Worm (Caenorhabditis elegans) whole organism, L4 larva: ENCODE data around the gene K01A6.4.

Experiments used
- Y48G9A.11 ChIP-seq: fragments of 200-800 bp; sonication (Bioruptor generic); IDR thresholded peaks from 2 replicates; pipeline ENCODE4 v1.3.6; 2022; ENCODE audit warnings: missing genetic modification reagents, missing genetic modification characterization, missing compliant biosample characterization
- ZK546.5 ChIP-seq, 2 experiments: sonication (generic microtip); optimal IDR thresholded peaks; 2 replicates each; lab custom pipeline; 2017; ENCODE audit warnings: missing biosample characterization in 2 of 2, missing genetic modification characterization in 2 of 2
- aha-1 ChIP-seq: fragments of 150-350 bp; peaks from one replicate; lab custom pipeline; 2014; ENCODE audit warnings: missing biosample characterization, missing genetic modification characterization
- arid-1 ChIP-seq: fragments of 200-800 bp; sonication (Bioruptor generic); conservative IDR thresholded peaks from 2 replicates; pipeline ENCODE4 v1.3.6; 2022; ENCODE audit warnings: missing genetic modification reagents, missing genetic modification characterization, missing compliant biosample characterization
- attf-4 ChIP-seq: sonication (generic microtip); optimal IDR thresholded peaks from 3 replicates; lab custom pipeline; 2017; ENCODE audit warnings: missing biosample characterization, missing genetic modification characterization
- ceh-32 ChIP-seq: sonication (generic microtip); optimal IDR thresholded peaks from 2 replicates; lab custom pipeline; 2016; ENCODE audit warnings: mild to moderate bottlenecking, missing genetic modification characterization, missing compliant biosample characterization; ENCODE audit not compliant: poor library complexity
- ceh-62 ChIP-seq: sonication (generic microtip); optimal IDR thresholded peaks from 2 replicates; lab custom pipeline; 2017; ENCODE audit warnings: missing biosample characterization, missing genetic modification characterization
- ces-1 ChIP-seq: fragments of 150-350 bp; sonication (generic microtip); optimal IDR thresholded peaks from 4 replicates; lab custom pipeline; 2014; ENCODE audit warnings: missing biosample characterization, missing genetic modification reagents, missing genetic modification characterization
- ctbp-1 ChIP-seq: fragments of 200-800 bp; sonication (Bioruptor generic); IDR thresholded peaks from 2 replicates; pipeline ENCODE4 v1.3.6; 2022; ENCODE audit warnings: missing genetic modification reagents, missing genetic modification characterization, missing compliant biosample characterization
- daf-12 ChIP-seq: fragments of 150-350 bp; optimal IDR thresholded peaks from 2 replicates; lab custom pipeline; 2014; ENCODE audit warnings: missing biosample characterization, missing genetic modification reagents, missing genetic modification characterization
- daf-16 ChIP-seq, 3 experiments: sonication (generic microtip); optimal IDR thresholded peaks; 2 replicates each; lab custom pipeline; 2016 to 2017; ENCODE audit warnings: missing genetic modification characterization in 3 of 3, missing genetic modification reagents in 3 of 3, mild to moderate bottlenecking in 2 of 3, missing compliant biosample characterization in 2 of 3, missing biosample characterization in 1 of 3, moderate library complexity in 1 of 3
- dmd-6 ChIP-seq: fragments of 200-800 bp; sonication (Bioruptor generic); IDR thresholded peaks from 2 replicates; pipeline ENCODE4 v1.3.6; 2022; ENCODE audit warnings: missing genetic modification reagents, missing genetic modification characterization, missing compliant biosample characterization
- dmd-9 ChIP-seq: fragments of 200-800 bp; sonication (Bioruptor generic); IDR thresholded peaks from 2 replicates; pipeline ENCODE4 v1.3.6; 2022; ENCODE audit warnings: missing genetic modification reagents, missing genetic modification characterization, missing compliant biosample characterization
- fos-1 ChIP-seq: fragments of 150-350 bp; optimal IDR thresholded peaks from 2 replicates; lab custom pipeline; 2014; ENCODE audit warnings: missing biosample characterization, missing genetic modification characterization
- gei-8 ChIP-seq: fragments of 200-800 bp; sonication (Bioruptor generic); optimal IDR thresholded peaks from 2 replicates; lab custom pipeline; 2018; ENCODE audit warnings: mild to moderate bottlenecking, missing genetic modification characterization, missing compliant biosample characterization
- hmg-1.1 ChIP-seq: fragments of 200-800 bp; sonication (Bioruptor generic); IDR thresholded peaks from 2 replicates; pipeline ENCODE4 v1.3.6; 2022; ENCODE audit warnings: missing genetic modification reagents, missing genetic modification characterization, missing compliant biosample characterization
- lim-7 ChIP-seq: fragments of 200-800 bp; sonication (Bioruptor generic); IDR thresholded peaks from 2 replicates; pipeline ENCODE4 v1.3.6; 2022; ENCODE audit warnings: missing genetic modification characterization, missing compliant biosample characterization
- lin-1 ChIP-seq: fragments of 200-800 bp; sonication (Bioruptor generic); IDR thresholded peaks from 2 replicates; pipeline ENCODE4 v1.3.6; 2022; ENCODE audit warnings: missing genetic modification reagents, missing genetic modification characterization, missing compliant biosample characterization
- lin-15B ChIP-seq: fragments of 150-350 bp; sonication (generic microtip); optimal IDR thresholded peaks from 3 replicates; lab custom pipeline; 2014; ENCODE audit warnings: missing biosample characterization, missing genetic modification characterization
- lsy-2 ChIP-seq, 2 experiments: fragments of 150-350 bp in 1 of 2; sonication (generic microtip) in 1 of 2; optimal IDR thresholded peaks; 2 replicates each; lab custom pipeline; 2014 to 2017; ENCODE audit warnings: missing biosample characterization in 2 of 2, missing genetic modification characterization in 2 of 2
- nhr-11 ChIP-seq: fragments of 150-350 bp; optimal IDR thresholded peaks from 2 replicates; lab custom pipeline; 2014; ENCODE audit warnings: missing biosample characterization, missing genetic modification characterization
- nhr-111 ChIP-seq: fragments of 200-800 bp; sonication (Bioruptor generic); optimal IDR thresholded peaks from 2 replicates; lab custom pipeline; 2018; ENCODE audit warnings: mild to moderate bottlenecking, missing genetic modification characterization, missing compliant biosample characterization
- nhr-41 ChIP-seq: fragments of 200-800 bp; sonication (Bioruptor generic); IDR thresholded peaks from 2 replicates; pipeline ENCODE4 v1.3.6; 2022; ENCODE audit warnings: missing genetic modification reagents, missing genetic modification characterization, missing compliant biosample characterization
- nhr-42 ChIP-seq: fragments of 200-800 bp; sonication (Bioruptor generic); IDR thresholded peaks from 2 replicates; pipeline ENCODE4 v1.3.6; 2022; ENCODE audit warnings: missing genetic modification characterization, missing compliant biosample characterization
- pha-4 ChIP-seq, 2 experiments: fragments of 150-350 bp in 1 of 2; fragments of 200-800 bp in 1 of 2; sonication (Bioruptor generic) in 1 of 2; IDR thresholded peaks in 1 of 2; optimal IDR thresholded peaks in 1 of 2; 2 replicates each; pipeline versions ENCODE4 v1.3.6 to Lab custom; 2014 to 2022; ENCODE audit warnings: missing genetic modification characterization in 2 of 2, missing genetic modification reagents in 2 of 2, missing biosample characterization in 1 of 2, missing compliant biosample characterization in 1 of 2
- rbr-2 ChIP-seq: sonication (generic microtip); optimal IDR thresholded peaks from 2 replicates; lab custom pipeline; 2016; ENCODE audit warnings: missing genotype, missing genetic modification characterization, missing compliant biosample characterization
- saeg-2 ChIP-seq: fragments of 200-800 bp; sonication (Bioruptor generic); IDR thresholded peaks from 2 replicates; pipeline ENCODE4 v1.3.6; 2022; ENCODE audit warnings: missing genetic modification reagents, missing genetic modification characterization, missing compliant biosample characterization
- skn-1 ChIP-seq: fragments of 150-350 bp; optimal IDR thresholded peaks from 2 replicates; lab custom pipeline; 2014; ENCODE audit warnings: missing biosample characterization, missing genetic modification characterization
- spr-3 ChIP-seq: fragments of 200-800 bp; sonication (Bioruptor generic); optimal IDR thresholded peaks from 2 replicates; lab custom pipeline; 2018; ENCODE audit warnings: mild to moderate bottlenecking, missing genetic modification characterization, missing compliant biosample characterization
- tag-97 ChIP-seq: fragments of 200-800 bp; sonication (Bioruptor generic); IDR thresholded peaks from 2 replicates; pipeline ENCODE4 v1.3.6; 2022; ENCODE audit warnings: missing genetic modification characterization, missing compliant biosample characterization
- unc-62 ChIP-seq, 3 experiments: fragments of 150-350 bp in 1 of 3; sonication (generic microtip); optimal IDR thresholded peaks in 2 of 3; peaks in 1 of 3; 1 replicate in 1 of 3; 2 replicates in 2 of 3; lab custom pipeline; 2014 to 2017; ENCODE audit warnings: missing biosample characterization in 3 of 3, missing genetic modification characterization in 3 of 3, missing genetic modification reagents in 3 of 3, missing genotype in 1 of 3
- zag-1 ChIP-seq: fragments of 150-350 bp; optimal IDR thresholded peaks from 2 replicates; lab custom pipeline; 2014; ENCODE audit warnings: missing biosample characterization, missing genetic modification characterization
- zfp-2 ChIP-seq: sonication (generic microtip); optimal IDR thresholded peaks from 2 replicates; lab custom pipeline; 2016; ENCODE audit warnings: mild to moderate bottlenecking, missing genetic modification characterization, missing compliant biosample characterization
- zfp-3 ChIP-seq: fragments of 200-800 bp; sonication (Bioruptor generic); conservative IDR thresholded peaks from 2 replicates; pipeline ENCODE4 v1.3.6; 2022; ENCODE audit warnings: missing genetic modification reagents, missing genetic modification characterization, missing compliant biosample characterization
- ztf-7 ChIP-seq: fragments of 150-350 bp; optimal IDR thresholded peaks from 2 replicates; lab custom pipeline; 2014; ENCODE audit warnings: missing biosample characterization, missing genetic modification characterization

Gene K01A6.4

ce11 chrIV:11717094-11717876, 22.8 kb downstream of the K01A6.4 start:
- TF ChIP-seq nhr-42 (GFP tag; lab: Robert Waterston, UW) (no peak), ces-1 (GFP tag; lab: Kevin White, UChicago) (peak; percentile 23), lsy-2 (tag; optimal IDR thresholded peaks at IDR 0.05; lab: Kevin White, UChicago) (peak in 1 of 2 experiments; percentile 8), gei-8 (GFP tag; lab: Kevin White, UChicago) (no peak)

ce11 chrIV:11716414-11716813, 23.7 kb downstream of the K01A6.4 start:
- TF ChIP-seq nhr-11 (tag; lab: Kevin White, UChicago) (peak; percentile 18), rbr-2 (no peak)

ce11 chrIV:11714739-11715138, 25.4 kb downstream of the K01A6.4 start, which contains the start of gene magi-1:
Gene magi-1 (plus strand): TSS chrIV:11715039.
- TF ChIP-seq ceh-62 (tag; lab: Kevin White, UChicago) (no peak), dmd-6 (GFP tag; lab: Robert Waterston, UW) (no peak), ceh-32 (tag; lab: Kevin White, UChicago) (no peak), lin-15B (tag; lab: Kevin White, UChicago) (no peak), saeg-2 (GFP tag; lab: Robert Waterston, UW) (no peak), aha-1 (tag; lab: Kevin White, UChicago) (no peak), dmd-9 (GFP tag; lab: Robert Waterston, UW) (no peak), attf-4 (no peak), fos-1 (tag; lab: Kevin White, UChicago) (no peak), Y48G9A.11 (no peak), daf-12 (no peak), nhr-111 (no peak), skn-1 (tag; lab: Kevin White, UChicago) (no peak)

- TF ChIP-seq zfp-3 = no peak
- no peak for TF ChIP-seq ctbp-1 (GFP tag; lab: Robert Waterston, UW)
- TF ChIP-seq ztf-7 (tag; lab: Kevin White, UChicago) = no peak
- TF ChIP-seq hmg-1.1 (GFP tag; lab: Robert Waterston, UW) = no peak
- TF ChIP-seq Y48G9A.11 = no peak
- no peak for TF ChIP-seq daf-16 (GFP tag; optimal IDR thresholded peaks at IDR 0.05; lab: Kevin White, UChicago)
- TF ChIP-seq daf-16 (tag; optimal IDR thresholded peaks at IDR 0.05; lab: Kevin White, UChicago) = no peak
- TF ChIP-seq arid-1 (GFP tag; lab: Robert Waterston, UW) = no peak
- no peak for TF ChIP-seq ZK546.5 (tag; optimal IDR thresholded peaks at IDR 0.05; lab: Kevin White, UChicago)
- TF ChIP-seq unc-62 (GFP tag; optimal IDR thresholded peaks at IDR 0.05 in 1 of 2; lab: Kevin White, UChicago) = no peak
- TF ChIP-seq unc-62 (tag; optimal IDR thresholded peaks at IDR 0.05; lab: Kevin White, UChicago) = no peak
- no peak for TF ChIP-seq tag-97
- no peak for TF ChIP-seq spr-3 (GFP tag; lab: Kevin White, UChicago)
- TF ChIP-seq zfp-2 (tag; lab: Kevin White, UChicago) = no peak
- TF ChIP-seq lim-7 (GFP tag; lab: Robert Waterston, UW) = no peak
- TF ChIP-seq pha-4 (GFP tag; IDR thresholded peaks at IDR 0.05; lab: Robert Waterston, UW) = no peak
- no peak for TF ChIP-seq pha-4 (tag; optimal IDR thresholded peaks at IDR 0.05; lab: Kevin White, UChicago)
- TF ChIP-seq ceh-32 (tag; lab: Kevin White, UChicago) = no peak
- TF ChIP-seq attf-4 = no peak
- TF ChIP-seq zag-1 (tag; lab: Kevin White, UChicago) = no peak
- TF ChIP-seq nhr-41 (GFP tag; lab: Robert Waterston, UW) = no peak
- no peak for TF ChIP-seq lin-1 (GFP tag; lab: Robert Waterston, UW)
- TF ChIP-seq lin-15B (tag; lab: Kevin White, UChicago) = no peak
These were observed 26.8 kb downstream of the K01A6.4 start for ce11 chrIV:11713289-11713688.
